Worm (Caenorhabditis elegans) whole organism, L2 larva: ENCODE results near the gene msp-77.

Experiments
- C34F6.9 ChIP-seq: fragments of 150-350 bp; optimal IDR thresholded peaks from 2 replicates; lab custom pipeline; 2014; ENCODE audit warnings: missing biosample characterization, missing genetic modification characterization
- F13H6.1 ChIP-seq: sonication (generic microtip); optimal IDR thresholded peaks from 2 replicates; lab custom pipeline; 2016; ENCODE audit warnings: missing genetic modification characterization, missing compliant biosample characterization
- R02D3.7 ChIP-seq: fragments of 150-350 bp; optimal IDR thresholded peaks from 2 replicates; lab custom pipeline; 2014; ENCODE audit warnings: missing biosample characterization, missing genetic modification characterization
- ZK546.5 ChIP-seq: sonication (generic microtip); optimal IDR thresholded peaks from 2 replicates; lab custom pipeline; 2017; ENCODE audit warnings: missing biosample characterization, missing genetic modification characterization
- alr-1 ChIP-seq: fragments of 150-350 bp; optimal IDR thresholded peaks from 2 replicates; lab custom pipeline; 2014; ENCODE audit warnings: missing biosample characterization, missing genetic modification characterization
- aly-2 ChIP-seq: fragments of 150-350 bp; optimal IDR thresholded peaks from 2 replicates; lab custom pipeline; 2014; ENCODE audit warnings: missing biosample characterization, missing genetic modification characterization
- ama-1 ChIP-seq: fragments of 150-350 bp; optimal IDR thresholded peaks from 2 replicates; lab custom pipeline; 2018; ENCODE audit warnings: inconsistent platforms
- blmp-1 ChIP-seq: sonication (generic microtip); optimal IDR thresholded peaks from 2 replicates; lab custom pipeline; 2017; ENCODE audit warnings: missing genetic modification characterization, mild to moderate bottlenecking, missing compliant biosample characterization, antibody characterized with exemption, moderate library complexity; ENCODE audit not compliant: insufficient read depth
- ceh-16 ChIP-seq: fragments of 150-350 bp; optimal IDR thresholded peaks from 2 replicates; lab custom pipeline; 2014; ENCODE audit warnings: missing biosample characterization, missing genetic modification characterization
- ceh-82 ChIP-seq: fragments of 150-350 bp; optimal IDR thresholded peaks from 2 replicates; lab custom pipeline; 2014; ENCODE audit warnings: missing biosample characterization, missing genetic modification characterization
- crh-2 ChIP-seq: sonication (generic microtip); optimal IDR thresholded peaks from 2 replicates; lab custom pipeline; 2017; ENCODE audit warnings: missing biosample characterization, missing genetic modification characterization
- dmd-4 ChIP-seq: sonication (generic microtip); optimal IDR thresholded peaks from 2 replicates; lab custom pipeline; 2017; ENCODE audit warnings: missing biosample characterization, missing genetic modification characterization
- egl-27 ChIP-seq: sonication (generic microtip); optimal IDR thresholded peaks from 3 replicates; lab custom pipeline; 2017; ENCODE audit warnings: missing biosample characterization, missing genetic modification reagents, missing genetic modification characterization
- elt-1 ChIP-seq: fragments of 150-350 bp; optimal IDR thresholded peaks from 2 replicates; lab custom pipeline; 2014; ENCODE audit warnings: missing biosample characterization, missing genetic modification characterization
- elt-3 ChIP-seq: sonication (generic microtip); optimal IDR thresholded peaks from 2 replicates; lab custom pipeline; 2017; ENCODE audit warnings: missing biosample characterization, missing genetic modification characterization
- fos-1 ChIP-seq: fragments of 150-350 bp; optimal IDR thresholded peaks from 2 replicates; lab custom pipeline; 2014; ENCODE audit warnings: missing biosample characterization, missing genetic modification characterization
- gmeb-1 ChIP-seq: fragments of 150-350 bp; optimal IDR thresholded peaks from 2 replicates; lab custom pipeline; 2014; ENCODE audit warnings: missing biosample characterization, missing genetic modification characterization
- lin-11 ChIP-seq: fragments of 150-350 bp; sonication (generic microtip); optimal IDR thresholded peaks from 2 replicates; lab custom pipeline; 2014; ENCODE audit warnings: missing biosample characterization, missing genetic modification characterization, inconsistent platforms, mixed read lengths
- lin-13 ChIP-seq: fragments of 150-350 bp; optimal IDR thresholded peaks from 2 replicates; lab custom pipeline; 2014; ENCODE audit warnings: missing biosample characterization, missing genetic modification reagents, missing genetic modification characterization
- lsy-2 ChIP-seq, 2 experiments: fragments of 150-350 bp in 1 of 2; sonication (generic microtip) in 1 of 2; optimal IDR thresholded peaks; 2 replicates each; lab custom pipeline; 2014 to 2017; ENCODE audit warnings: missing biosample characterization in 2 of 2, missing genetic modification characterization in 2 of 2
- mab-5 ChIP-seq: fragments of 150-350 bp; optimal IDR thresholded peaks from 2 replicates; lab custom pipeline; 2014; ENCODE audit warnings: missing biosample characterization, missing genetic modification characterization
- mbf-1 ChIP-seq: sonication (generic microtip); optimal IDR thresholded peaks from 2 replicates; lab custom pipeline; 2017; ENCODE audit warnings: missing biosample characterization, missing genetic modification characterization
- mdl-1 ChIP-seq, 2 experiments: fragments of 150-350 bp in 1 of 2; sonication (generic microtip) in 1 of 2; optimal IDR thresholded peaks; 2 replicates each; lab custom pipeline; 2017; ENCODE audit warnings: missing biosample characterization in 2 of 2, missing genetic modification characterization in 2 of 2
- nhr-10 ChIP-seq: sonication (generic microtip); optimal IDR thresholded peaks from 2 replicates; lab custom pipeline; 2017; ENCODE audit warnings: missing biosample characterization, missing genetic modification characterization
- nhr-11 ChIP-seq: fragments of 150-350 bp; optimal IDR thresholded peaks from 2 replicates; lab custom pipeline; 2014; ENCODE audit warnings: missing biosample characterization, missing genetic modification characterization
- nhr-12 ChIP-seq: fragments of 150-350 bp; optimal IDR thresholded peaks from 2 replicates; lab custom pipeline; 2014; ENCODE audit warnings: missing biosample characterization, missing genetic modification characterization
- nhr-129 ChIP-seq: fragments of 150-350 bp; optimal IDR thresholded peaks from 2 replicates; lab custom pipeline; 2014; ENCODE audit warnings: missing biosample characterization, missing genetic modification characterization
- nhr-21 ChIP-seq: fragments of 150-350 bp; optimal IDR thresholded peaks from 2 replicates; lab custom pipeline; 2014; ENCODE audit warnings: missing biosample characterization, missing genetic modification characterization
- nhr-237 ChIP-seq: fragments of 150-350 bp; optimal IDR thresholded peaks from 2 replicates; lab custom pipeline; 2014; ENCODE audit warnings: missing biosample characterization, missing genetic modification characterization
- nhr-6 ChIP-seq: fragments of 150-350 bp; optimal IDR thresholded peaks from 2 replicates; lab custom pipeline; 2014; ENCODE audit warnings: missing biosample characterization, missing genetic modification characterization
- nhr-77 ChIP-seq: fragments of 150-350 bp; optimal IDR thresholded peaks from 2 replicates; lab custom pipeline; 2014; ENCODE audit warnings: missing biosample characterization, missing genetic modification characterization
- peb-1 ChIP-seq: fragments of 150-350 bp; optimal IDR thresholded peaks from 2 replicates; lab custom pipeline; 2014; ENCODE audit warnings: missing biosample characterization, missing genetic modification characterization
- sem-4 ChIP-seq: fragments of 150-350 bp; optimal IDR thresholded peaks from 2 replicates; lab custom pipeline; 2014; ENCODE audit warnings: missing biosample characterization, missing genetic modification reagents, missing genetic modification characterization
- skn-1 ChIP-seq: sonication (generic microtip); optimal IDR thresholded peaks from 2 replicates; lab custom pipeline; 2017; ENCODE audit warnings: missing biosample characterization, missing genetic modification characterization
- sma-9 ChIP-seq, 2 experiments: fragments of 150-350 bp in 1 of 2; sonication (generic microtip) in 1 of 2; optimal IDR thresholded peaks; 2 replicates each; lab custom pipeline; 2014 to 2016; ENCODE audit warnings: missing genetic modification characterization in 2 of 2, mild to moderate bottlenecking in 1 of 2, missing biosample characterization in 1 of 2, missing compliant biosample characterization in 1 of 2, missing genetic modification reagents in 1 of 2, moderate library complexity in 1 of 2
- snpc-4 ChIP-seq: fragments of 150-350 bp; optimal IDR thresholded peaks from 2 replicates; lab custom pipeline; 2014; ENCODE audit warnings: missing biosample characterization, missing genetic modification characterization
- unc-39 ChIP-seq: fragments of 150-350 bp; optimal IDR thresholded peaks from 2 replicates; lab custom pipeline; 2014; ENCODE audit warnings: missing biosample characterization, missing genetic modification characterization
- unc-55 ChIP-seq: fragments of 150-350 bp; sonication (generic microtip); optimal IDR thresholded peaks from 3 replicates; lab custom pipeline; 2014; ENCODE audit warnings: missing biosample characterization, missing genetic modification reagents, missing genetic modification characterization
- unc-62 ChIP-seq: fragments of 150-350 bp; optimal IDR thresholded peaks from 2 replicates; lab custom pipeline; 2014; ENCODE audit warnings: missing biosample characterization, missing genetic modification reagents, missing genetic modification characterization
- zag-1 ChIP-seq: fragments of 150-350 bp; optimal IDR thresholded peaks from 2 replicates; lab custom pipeline; 2014; ENCODE audit warnings: missing biosample characterization, missing genetic modification characterization
- ztf-1 ChIP-seq: fragments of 200-800 bp; sonication (Bioruptor generic); conservative IDR thresholded peaks from 2 replicates; pipeline ENCODE4 v1.3.6; 2022; ENCODE audit warnings: missing genetic modification characterization, missing compliant biosample characterization
- ztf-11 ChIP-seq: sonication (generic microtip); optimal IDR thresholded peaks from 2 replicates; lab custom pipeline; 2017; ENCODE audit warnings: missing biosample characterization, missing genetic modification characterization
- ztf-4 ChIP-seq: fragments of 150-350 bp; optimal IDR thresholded peaks from 2 replicates; lab custom pipeline; 2014; ENCODE audit warnings: missing biosample characterization, missing genetic modification characterization

The msp-77 gene

DNA sequence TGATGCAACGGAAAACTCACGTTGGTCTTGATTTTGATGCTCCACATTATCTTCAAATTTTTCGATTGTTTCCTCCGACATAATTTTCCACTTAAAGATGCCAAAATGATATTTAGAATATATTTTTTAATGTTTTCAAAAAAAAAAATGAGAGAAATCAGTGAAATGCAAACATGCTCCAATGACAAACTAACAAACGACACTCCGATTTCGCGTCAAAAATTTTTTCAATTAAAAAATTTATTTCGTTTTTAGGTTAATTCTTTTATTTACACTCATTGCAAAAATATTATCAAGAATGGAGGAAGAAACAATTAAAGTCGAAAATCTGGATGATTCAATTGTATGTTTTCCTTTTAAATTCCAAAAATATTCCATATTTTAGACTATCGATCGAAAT, 37.6 kb downstream of the msp-77 start, which contains the start of the genes trmt-10A and F25H8.2:
Gene trmt-10A, minus strand, starts transcription at position 159 of the 400 bp plus-strand sequence.
Gene F25H8.2, plus strand, starts transcription at position 181 of the 400 bp plus-strand sequence.
- no peak for TF ChIP-seq mbf-1
- TF ChIP-seq F13H6.1 (tag; lab: Kevin White, UChicago), result no peak
- TF ChIP-seq gmeb-1 (tag; lab: Kevin White, UChicago), result peak; percentile 33
- TF ChIP-seq nhr-21 (tag; lab: Kevin White, UChicago), result no peak
- peak; percentile 93 for TF ChIP-seq C34F6.9 (tag; lab: Kevin White, UChicago)
- no peak for TF ChIP-seq elt-1 (tag; lab: Kevin White, UChicago)
- no peak for TF ChIP-seq ztf-1 (GFP tag; lab: Robert Waterston, UW)
- TF ChIP-seq skn-1, result no peak
- no peak for TF ChIP-seq ceh-16 (tag; lab: Kevin White, UChicago)
- TF ChIP-seq nhr-237 (tag; lab: Kevin White, UChicago), result no peak
- TF ChIP-seq ceh-82 (tag; lab: Kevin White, UChicago), result no peak
- peak; percentile 8 for TF ChIP-seq zag-1 (tag; lab: Kevin White, UChicago)
- peak; percentile 42 for TF ChIP-seq nhr-129
- TF ChIP-seq R02D3.7, result no peak
- no peak for TF ChIP-seq dmd-4
- no peak for TF ChIP-seq aly-2
- peak; percentile 22 for TF ChIP-seq sem-4 (tag; lab: Kevin White, UChicago)
- TF ChIP-seq fos-1 (tag; lab: Kevin White, UChicago), result no peak
- TF ChIP-seq nhr-12, result no peak
- no peak for TF ChIP-seq ztf-11 (tag; lab: Kevin White, UChicago)
- TF ChIP-seq mab-5 (tag; lab: Kevin White, UChicago), result no peak
- TF ChIP-seq unc-55 (GFP tag; lab: Kevin White, UChicago), result peak; percentile 89
- no peak for TF ChIP-seq peb-1 (tag; lab: Kevin White, UChicago)
- no peak for TF ChIP-seq nhr-10 (tag; lab: Kevin White, UChicago)
- no peak for TF ChIP-seq lin-11 (tag; lab: Kevin White, UChicago)
- no peak for TF ChIP-seq elt-3 (tag; lab: Kevin White, UChicago)
- TF ChIP-seq blmp-1, result no peak
- no peak for TF ChIP-seq mdl-1 (tag; optimal IDR thresholded peaks at IDR 0.05; lab: Kevin White, UChicago)
- TF ChIP-seq ama-1 (lab: Kevin White, UChicago), result no peak
- TF ChIP-seq lin-13, result peak; percentile 15
- no peak for TF ChIP-seq nhr-77 (tag; lab: Kevin White, UChicago)
- no peak for TF ChIP-seq unc-39 (tag; lab: Kevin White, UChicago)
- TF ChIP-seq lsy-2 (tag; optimal IDR thresholded peaks at IDR 0.05; lab: Kevin White, UChicago), result peak in 1 of 2 experiments; percentile 74
- TF ChIP-seq crh-2 (tag; lab: Kevin White, UChicago), result peak; percentile 26
- TF ChIP-seq unc-62 (GFP tag; lab: Kevin White, UChicago), result no peak
- TF ChIP-seq snpc-4 (tag; lab: Kevin White, UChicago), result no peak

DNA sequence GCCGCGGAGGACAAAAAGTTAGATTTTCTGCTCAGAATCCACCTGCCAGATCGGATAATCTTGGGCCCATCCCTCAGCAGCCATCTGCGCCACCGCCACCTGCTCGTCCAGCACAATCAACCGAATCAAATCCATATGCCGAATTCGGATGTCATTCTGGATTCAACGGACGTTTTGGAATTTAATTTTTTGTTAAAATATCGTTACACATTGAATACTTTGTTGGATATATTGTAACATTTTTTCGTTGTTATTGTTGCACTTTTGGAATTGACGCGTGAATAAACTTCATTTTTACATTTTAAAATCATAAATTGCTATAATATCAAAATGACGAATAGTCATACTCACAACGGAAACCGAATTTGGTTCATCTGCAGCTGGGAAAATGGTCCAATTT, 39.1 kb downstream of the msp-77 start, which contains the start of gene spe-29:
Gene spe-29, plus strand, starts transcription at position 301 of the 400 bp plus-strand sequence.
- TF ChIP-seq lin-13 (no peak), nhr-237 (tag; lab: Kevin White, UChicago) (no peak), egl-27 (tag; lab: Kevin White, UChicago) (no peak), ceh-82 (tag; lab: Kevin White, UChicago) (no peak), gmeb-1 (tag; lab: Kevin White, UChicago) (no peak), lin-11 (tag; lab: Kevin White, UChicago) (no peak), dmd-4 (no peak), alr-1 (tag; lab: Kevin White, UChicago) (no peak), snpc-4 (tag; lab: Kevin White, UChicago) (no peak), ztf-11 (tag; lab: Kevin White, UChicago) (no peak), nhr-6 (tag; lab: Kevin White, UChicago) (no peak), zag-1 (tag; lab: Kevin White, UChicago) (no peak), mdl-1 (tag; optimal IDR thresholded peaks at IDR 0.05; lab: Kevin White, UChicago) (no peak), nhr-11 (tag; lab: Kevin White, UChicago) (no peak), fos-1 (tag; lab: Kevin White, UChicago) (no peak), elt-3 (tag; lab: Kevin White, UChicago) (no peak), nhr-129 (no peak), ZK546.5 (tag; lab: Kevin White, UChicago) (no peak)

DNA sequence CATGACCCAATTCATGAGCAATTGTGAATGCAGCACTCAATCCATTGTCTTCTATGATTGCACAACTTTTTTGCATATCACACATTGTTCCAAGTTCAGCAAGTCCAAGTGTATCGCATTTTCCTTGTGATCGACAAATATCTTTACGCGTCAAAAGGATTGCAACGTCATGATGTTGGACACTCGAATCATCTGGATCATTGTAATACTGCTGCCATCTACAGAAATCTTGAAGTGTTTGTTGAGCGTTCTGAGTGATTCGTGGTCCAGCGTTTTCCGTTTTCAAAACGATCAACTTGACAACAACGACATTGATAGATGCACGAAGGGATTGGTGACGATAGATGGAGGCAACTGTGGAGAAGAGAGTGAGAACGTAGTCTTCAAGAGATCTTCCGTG, 48.8 kb downstream of the msp-77 start:
- TF ChIP-seq sma-9 (GFP tag; optimal IDR thresholded peaks at IDR 0.05; lab: Kevin White, UChicago) (no peak), sma-9 (tag; optimal IDR thresholded peaks at IDR 0.05; lab: Kevin White, UChicago) (no peak), mdl-1 (tag; optimal IDR thresholded peaks at IDR 0.05; lab: Kevin White, UChicago) (no peak), ztf-4 (no peak), elt-3 (tag; lab: Kevin White, UChicago) (no peak), alr-1 (tag; lab: Kevin White, UChicago) (no peak), snpc-4 (tag; lab: Kevin White, UChicago) (no peak), fos-1 (tag; lab: Kevin White, UChicago) (no peak), ceh-82 (tag; lab: Kevin White, UChicago) (no peak)
